Worm (Caenorhabditis elegans): ENCODE data around the gene C05D12.7.

The C05D12.7 gene

ce11 chrII:11424579-11425316, 14.9 kb downstream of the C05D12.7 start, which contains the start of gene C05D12.3 (continued):
- TF ChIP-seq Y5F2A.4 (GFP tag; optimal IDR thresholded peaks at IDR 0.05): no peak
- no peak for TF ChIP-seq vab-7 (GFP tag; IDR thresholded peaks at IDR 0.05)
- TF ChIP-seq F37D6.2 (tag; optimal IDR thresholded peaks at IDR 0.05): no peak
- TF ChIP-seq lin-38 (GFP tag; IDR thresholded peaks at IDR 0.05): no peak
- TF ChIP-seq dmd-6 (GFP tag; IDR thresholded peaks at IDR 0.05): peak; percentile 28; the same call in 1 of the 2 replicates
- TF ChIP-seq daf-16 (GFP tag; optimal IDR thresholded peaks at IDR 0.05): no peak
- peak; percentile 24 for TF ChIP-seq daf-16 (tag; optimal IDR thresholded peaks at IDR 0.05)
- TF ChIP-seq zfp-2 (tag; optimal IDR thresholded peaks at IDR 0.05): no peak
- TF ChIP-seq jun-1 (tag; optimal IDR thresholded peaks at IDR 0.05): no peak
- no peak for TF ChIP-seq lin-13 (GFP tag; optimal IDR thresholded peaks at IDR 0.05)
- TF ChIP-seq snpc-4 (tag; optimal IDR thresholded peaks at IDR 0.05): no peak
- no peak for TF ChIP-seq fos-1 (tag; optimal IDR thresholded peaks at IDR 0.05)
- no peak for TF ChIP-seq tra-1 (GFP tag; IDR thresholded peaks at IDR 0.05)

ce11 chrII:11427322-11427721, 17.4 kb downstream of the C05D12.7 start:
- TF ChIP-seq lin-29 (GFP tag; IDR thresholded peaks at IDR 0.05) (no peak), set-16 (GFP tag; IDR thresholded peaks at IDR 0.05) (no peak), cey-2 (tag; optimal IDR thresholded peaks at IDR 0.05; ENCODE audit: borderline replicate concordance, insufficient read depth) (no peak), hlh-11 (tag; optimal IDR thresholded peaks at IDR 0.05) (peak; percentile 14), D1046.2 (GFP tag; IDR thresholded peaks at IDR 0.05) (no peak), aha-1 (tag) (peak; percentile 9), nhr-111 (GFP tag; optimal IDR thresholded peaks at IDR 0.05) (no peak), skn-1 (tag; optimal IDR thresholded peaks at IDR 0.05) (no peak), Y48G9A.11 (GFP tag; IDR thresholded peaks at IDR 0.05) (no peak), dmd-6 (GFP tag; IDR thresholded peaks at IDR 0.05) (peak; percentile 90)

DNA sequence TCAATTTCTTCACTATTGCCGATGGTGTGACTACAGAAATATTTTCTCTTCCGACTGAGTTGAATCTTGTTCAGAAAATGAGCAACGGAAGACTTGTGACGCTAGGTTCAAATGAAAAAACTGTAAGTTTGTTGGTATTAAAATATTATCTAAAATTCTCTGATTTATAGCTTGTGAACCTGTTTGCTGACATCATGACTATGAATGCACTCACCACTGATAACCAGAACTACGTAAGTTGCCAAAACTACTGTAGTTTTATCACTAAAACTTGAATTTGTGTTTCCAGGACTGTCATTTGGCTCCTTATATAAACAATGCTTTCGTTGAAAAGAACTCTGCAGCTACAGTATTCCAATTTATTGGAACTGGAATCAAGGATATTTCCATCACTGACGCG, 18.7 kb downstream of the C05D12.7 start:
- peak; percentile 52 for TF ChIP-seq dmd-6 (GFP tag; IDR thresholded peaks at IDR 0.05)
- TF ChIP-seq nhr-28 (tag; optimal IDR thresholded peaks at IDR 0.05): peak; percentile 46
- no peak for TF ChIP-seq rbr-2 (tag; optimal IDR thresholded peaks at IDR 0.05)
- TF ChIP-seq hlh-11 (tag; optimal IDR thresholded peaks at IDR 0.05): peak; percentile 5
- peak; percentile 46 for TF ChIP-seq pqm-1 (tag; optimal IDR thresholded peaks at IDR 0.05)
- TF ChIP-seq lin-38 (GFP tag; IDR thresholded peaks at IDR 0.05): no peak
- TF ChIP-seq nhr-11 (tag; optimal IDR thresholded peaks at IDR 0.05): no peak

DNA sequence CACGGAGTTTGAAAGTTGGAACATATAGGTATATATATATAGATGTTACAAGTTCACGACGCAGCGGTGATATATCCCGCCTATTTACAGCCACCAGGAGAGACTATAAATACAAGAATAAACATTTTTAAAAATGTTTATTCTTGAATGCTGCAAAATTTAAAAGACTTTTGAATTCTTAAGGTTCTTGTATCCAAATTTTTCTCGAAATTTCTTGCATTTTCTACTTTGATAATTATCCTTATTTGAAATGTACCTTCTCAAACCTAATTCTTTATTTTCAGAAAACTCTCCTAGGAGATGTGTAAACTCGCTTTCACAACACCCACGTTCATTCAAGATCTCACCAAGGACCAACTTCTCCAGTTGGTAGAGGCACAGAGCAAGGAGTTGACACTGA, 21.7 kb downstream of the C05D12.7 start, which contains the start of gene C05D12.4:
Gene C05D12.4, plus strand, starts transcription at position 301 of the 400 bp plus-strand sequence.
- peak; percentile 3 for TF ChIP-seq aha-1 (tag)
- no peak for TF ChIP-seq daf-19 (GFP tag; conservative IDR thresholded peaks at IDR 0.05)
- TF ChIP-seq cey-2 (tag; optimal IDR thresholded peaks at IDR 0.05; ENCODE audit: borderline replicate concordance, insufficient read depth): no peak
- no peak for TF ChIP-seq mep-1 (tag; optimal IDR thresholded peaks at IDR 0.05)

- TF ChIP-seq lin-15B (tag; optimal IDR thresholded peaks at IDR 0.05) (no peak), mxl-3 (GFP tag; optimal IDR thresholded peaks at IDR 0.05) (no peak), ceh-32 (tag; optimal IDR thresholded peaks at IDR 0.05; ENCODE audit: poor library complexity) (no peak)
Observed at ce11 chrII:11433942-11434341, 24.1 kb downstream of the C05D12.7 start, which contains the start of gene C05D12.5. C05D12.5 (plus strand) TSS chrII:11434242.

DNA sequence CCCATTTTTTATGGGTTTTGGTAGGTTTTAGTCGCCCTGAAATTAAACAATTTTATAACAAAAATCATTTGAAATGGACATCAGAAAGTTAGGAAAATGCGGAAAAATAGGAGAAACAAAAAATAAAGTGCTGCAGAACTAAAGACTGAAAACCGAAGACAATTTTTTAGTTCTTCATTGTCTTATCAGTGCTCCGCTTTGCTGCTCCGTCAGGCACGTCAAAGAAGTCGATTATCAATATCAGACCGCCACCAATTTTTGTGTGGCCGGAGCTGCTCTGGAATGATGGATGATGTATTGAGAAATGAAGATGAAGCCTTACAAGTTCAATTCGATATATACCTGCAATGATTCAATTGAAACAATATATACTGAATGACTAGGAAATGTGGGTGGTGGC, 28.5 kb downstream of the C05D12.7 start, which contains the start of gene vha-6:
Gene vha-6, minus strand, starts transcription at position 36 of the 400 bp plus-strand sequence.
- TF ChIP-seq dmd-6 (GFP tag; IDR thresholded peaks at IDR 0.05) (peak; percentile 67), ceh-32 (tag; optimal IDR thresholded peaks at IDR 0.05; ENCODE audit: poor library complexity) (no peak), lim-7 (GFP tag; IDR thresholded peaks at IDR 0.05) (no peak), hlh-11 (tag; optimal IDR thresholded peaks at IDR 0.05) (peak; percentile 54), nhr-77 (tag; optimal IDR thresholded peaks at IDR 0.05) (peak; percentile 48), lin-15B (tag; optimal IDR thresholded peaks at IDR 0.05) (no peak), duxl-1 (tag; optimal IDR thresholded peaks at IDR 0.05; ENCODE audit: poor library complexity) (no peak), sdz-12 (GFP tag; optimal IDR thresholded peaks at IDR 0.05) (no peak), ctbp-1 (GFP tag; IDR thresholded peaks at IDR 0.05) (no peak), mep-1 (tag; optimal IDR thresholded peaks at IDR 0.05) (peak; percentile 2), hmg-1.1 (GFP tag; IDR thresholded peaks at IDR 0.05) (no peak), F49E8.2 (tag; optimal IDR thresholded peaks at IDR 0.05; ENCODE audit: borderline replicate concordance) (no peak), daf-16 (GFP tag; optimal IDR thresholded peaks at IDR 0.05) (no peak), daf-16 (tag; optimal IDR thresholded peaks at IDR 0.05) (peak; percentile 50), dve-1 (tag; optimal IDR thresholded peaks at IDR 0.05; ENCODE audit: insufficient read depth) (peak; percentile 39), D1046.2 (GFP tag; IDR thresholded peaks at IDR 0.05) (no peak), zip-11 (GFP tag; IDR thresholded peaks at IDR 0.05) (no peak), set-16 (GFP tag; IDR thresholded peaks at IDR 0.05) (no peak)
